Fruit fly (Drosophila melanogaster): ENCODE measurements around the gene MFS10.

dm6 chrX:13089375-13089774 is 39.4 kb upstream of the MFS10 start:
- TF ChIP-seq usp (GFP tag; optimal IDR thresholded peaks at IDR 0.05) (no peak), pan (optimal IDR thresholded peaks at IDR 0.05) (no peak), CG8478 (optimal IDR thresholded peaks at IDR 0.05) (no peak), psq (optimal IDR thresholded peaks at IDR 0.05) (no peak)
